Worm (Caenorhabditis elegans): Measurements from ENCODE around the gene Y77E11A.8.

The Y77E11A.8 gene

ce11 chrIV:1375289-1375688 lies 49.6 kb downstream of the Y77E11A.8 start:
- no peak for TF ChIP-seq nhr-11 (tag; optimal IDR thresholded peaks at IDR 0.05)
- TF ChIP-seq eor-1 (tag; optimal IDR thresholded peaks at IDR 0.05), result no peak
- no peak for TF ChIP-seq R02D3.7 (tag; optimal IDR thresholded peaks at IDR 0.05)
- no peak for TF ChIP-seq pha-4 (tag; optimal IDR thresholded peaks at IDR 0.05)
- no peak for TF ChIP-seq egl-5 (tag; optimal IDR thresholded peaks at IDR 0.05)
- TF ChIP-seq ZK546.5 (tag; optimal IDR thresholded peaks at IDR 0.05), result no peak
- no peak for TF ChIP-seq nhr-76 (tag; optimal IDR thresholded peaks at IDR 0.05)
- no peak for TF ChIP-seq ztf-4 (tag; optimal IDR thresholded peaks at IDR 0.05)
- no peak for TF ChIP-seq unc-39 (tag; optimal IDR thresholded peaks at IDR 0.05)
- TF ChIP-seq ama-1 (optimal IDR thresholded peaks at IDR 0.05), result no peak
- TF ChIP-seq nhr-28 (tag; optimal IDR thresholded peaks at IDR 0.05), result no peak
- TF ChIP-seq egl-27 (tag; optimal IDR thresholded peaks at IDR 0.05), result no peak

Data from whole organism, L3 larva.